Worm (Caenorhabditis elegans) whole organism, mixed stage, embryonic: ENCODE data around the gene ZC239.4.

Experiments used
- M03D4.4 ChIP-seq: sonication (generic microtip); optimal IDR thresholded peaks from 2 replicates; lab custom pipeline; 2017; ENCODE audit warnings: mild to moderate bottlenecking, missing genetic modification characterization, missing compliant biosample characterization
- blmp-1 ChIP-seq: fragments of 150-350 bp; optimal IDR thresholded peaks from 2 replicates; lab custom pipeline; 2014; ENCODE audit warnings: missing biosample characterization, missing genetic modification characterization
- ceh-83 ChIP-seq: fragments of 200-800 bp; sonication (Bioruptor generic); optimal IDR thresholded peaks from 2 replicates; lab custom pipeline; 2018; ENCODE audit warnings: mild to moderate bottlenecking, missing genetic modification characterization, missing compliant biosample characterization
- cnd-1 ChIP-seq: fragments of 200-800 bp; sonication (Bioruptor generic); optimal IDR thresholded peaks from 2 replicates; lab custom pipeline; 2018; ENCODE audit warnings: mild to moderate bottlenecking, missing genetic modification characterization, missing compliant biosample characterization
- drap-1 ChIP-seq: fragments of 200-800 bp; sonication (Bioruptor generic); optimal IDR thresholded peaks from 3 replicates; lab custom pipeline; 2018; ENCODE audit warnings: mild to moderate bottlenecking, missing genetic modification characterization, missing compliant biosample characterization
- elt-1 ChIP-seq: sonication (generic microtip); optimal IDR thresholded peaks from 2 replicates; lab custom pipeline; 2017; ENCODE audit warnings: missing genetic modification characterization, mild to moderate bottlenecking, missing compliant biosample characterization, antibody characterized with exemption, moderate library complexity, borderline replicate concordance; ENCODE audit not compliant: insufficient read depth
- elt-3 ChIP-seq: fragments of 150-350 bp; optimal IDR thresholded peaks from 2 replicates; lab custom pipeline; 2014; ENCODE audit warnings: missing biosample characterization, missing genetic modification characterization
- hlh-1 ChIP-seq: fragments of 150-350 bp; optimal IDR thresholded peaks from 2 replicates; lab custom pipeline; 2014; ENCODE audit warnings: missing biosample characterization, missing genetic modification reagents, missing genetic modification characterization
- lin-13 ChIP-seq: fragments of 150-350 bp; optimal IDR thresholded peaks from 2 replicates; lab custom pipeline; 2014; ENCODE audit warnings: missing biosample characterization, missing genetic modification characterization
- lin-32 ChIP-seq: fragments of 200-800 bp; sonication (Bioruptor generic); optimal IDR thresholded peaks from 2 replicates; lab custom pipeline; 2018; ENCODE audit warnings: mild to moderate bottlenecking, missing genetic modification characterization, missing compliant biosample characterization
- mep-1 ChIP-seq: fragments of 150-350 bp; optimal IDR thresholded peaks from 2 replicates; lab custom pipeline; 2017; ENCODE audit warnings: missing biosample characterization, missing genetic modification reagents, missing genetic modification characterization, inconsistent platforms
- nhr-12 ChIP-seq: fragments of 150-350 bp; optimal IDR thresholded peaks from 2 replicates; lab custom pipeline; 2014; ENCODE audit warnings: missing biosample characterization, missing genetic modification characterization
- nhr-76 ChIP-seq: sonication (generic microtip); optimal IDR thresholded peaks from 2 replicates; lab custom pipeline; 2017; ENCODE audit warnings: missing biosample characterization, missing genetic modification characterization
- pha-4 ChIP-seq: fragments of 150-350 bp; optimal IDR thresholded peaks from 2 replicates; lab custom pipeline; 2018; ENCODE audit warnings: missing biosample characterization, missing genetic modification reagents, missing genetic modification characterization
- snpc-4 ChIP-seq: fragments of 150-350 bp; optimal IDR thresholded peaks from 2 replicates; lab custom pipeline; 2014; ENCODE audit warnings: missing biosample characterization, missing genetic modification characterization
- sptf-1 ChIP-seq: sonication (generic microtip); optimal IDR thresholded peaks from 2 replicates; lab custom pipeline; 2017; ENCODE audit warnings: mild to moderate bottlenecking, missing genetic modification characterization, moderate library complexity, missing compliant biosample characterization
- tbx-8 ChIP-seq: fragments of 200-800 bp; sonication (Bioruptor generic); optimal IDR thresholded peaks from 2 replicates; lab custom pipeline; 2018; ENCODE audit warnings: mild to moderate bottlenecking, missing genetic modification characterization, moderate library complexity, missing compliant biosample characterization
- unc-120 ChIP-seq: sonication (generic microtip); optimal IDR thresholded peaks from 2 replicates; lab custom pipeline; 2017; ENCODE audit warnings: missing genetic modification characterization, missing compliant biosample characterization; ENCODE audit not compliant: poor library complexity, severe bottlenecking
- unc-39 ChIP-seq: fragments of 150-350 bp; optimal IDR thresholded peaks from 2 replicates; lab custom pipeline; 2014; ENCODE audit warnings: missing biosample characterization, missing genetic modification characterization
- zip-8 ChIP-seq: fragments of 150-350 bp; optimal IDR thresholded peaks from 2 replicates; lab custom pipeline; 2014; ENCODE audit warnings: missing biosample characterization, missing genetic modification characterization
- ztf-11 ChIP-seq: fragments of 150-350 bp; optimal IDR thresholded peaks from 2 replicates; lab custom pipeline; 2014; ENCODE audit warnings: missing biosample characterization, missing genetic modification characterization

Gene ZC239.4

DNA sequence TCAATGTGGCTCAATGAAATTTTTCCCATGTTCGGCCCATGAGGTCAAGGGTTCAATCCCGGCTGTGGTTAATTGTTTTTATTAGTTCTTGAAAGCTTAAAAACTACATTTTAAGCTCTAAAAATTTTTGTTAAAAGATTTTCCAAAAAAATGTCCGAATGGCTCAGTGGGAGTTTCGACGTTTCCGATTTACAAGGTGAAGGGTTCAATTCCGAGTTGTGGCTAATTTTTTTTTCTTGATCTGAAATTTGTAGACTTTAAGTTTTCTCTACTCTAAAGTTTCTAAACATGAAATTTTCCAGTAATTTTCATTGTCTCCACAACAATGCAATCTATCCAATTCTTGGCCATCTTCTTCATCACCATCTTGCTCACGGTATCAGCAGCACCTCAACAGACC, 48.5 kb downstream of the ZC239.4 start, which contains the start of gene F02E11.2:
Gene F02E11.2 (plus strand): TSS at position 301 of the 400 bp plus-strand sequence.
- TF ChIP-seq lin-32 (GFP tag; lab: Kevin White, UChicago) (no peak), unc-120 (tag; lab: Kevin White, UChicago) (no peak), cnd-1 (tag; lab: Kevin White, UChicago) (no peak)
- TF ChIP-seq, all 35 proteins: peak for 0

DNA sequence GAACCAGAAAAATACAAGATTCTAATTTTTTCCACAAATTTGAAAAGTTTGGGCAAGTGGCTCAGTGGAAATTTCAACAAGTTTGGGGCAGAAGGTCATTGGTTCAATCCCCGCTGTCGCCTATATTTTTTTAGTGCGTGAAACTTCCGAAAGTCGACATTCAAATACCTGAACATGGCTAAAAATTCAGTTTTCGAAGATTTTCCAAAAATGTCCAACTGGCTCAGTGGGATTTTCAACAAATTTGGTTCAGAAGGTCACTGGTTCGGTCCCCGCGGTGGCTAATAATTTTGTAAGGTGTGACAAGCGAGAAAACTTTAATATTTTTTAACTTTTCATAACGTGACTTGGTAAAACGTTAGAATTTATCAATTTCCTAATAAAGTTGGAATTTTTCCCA, 50.7 kb downstream of the ZC239.4 start:
- TF ChIP-seq lin-32 (GFP tag; lab: Kevin White, UChicago) (no peak), tbx-8 (GFP tag; lab: Kevin White, UChicago) (no peak), lin-13 (no peak), mep-1 (tag; lab: Kevin White, UChicago) (no peak), nhr-76 (no peak), elt-3 (no peak), sptf-1 (tag; lab: Kevin White, UChicago) (no peak), nhr-12 (tag; lab: Kevin White, UChicago) (no peak), ceh-83 (no peak), zip-8 (tag; lab: Kevin White, UChicago) (no peak), M03D4.4 (tag; lab: Kevin White, UChicago) (no peak), drap-1 (GFP tag; lab: Kevin White, UChicago) (no peak), blmp-1 (tag; lab: Kevin White, UChicago) (no peak), elt-1 (tag; lab: Kevin White, UChicago) (no peak), snpc-4 (tag; lab: Kevin White, UChicago) (no peak), unc-39 (tag; lab: Kevin White, UChicago) (no peak), ztf-11 (tag; lab: Kevin White, UChicago) (no peak), unc-120 (tag; lab: Kevin White, UChicago) (no peak), pha-4 (tag; lab: Kevin White, UChicago) (no peak), hlh-1 (tag; lab: Kevin White, UChicago) (no peak)
